Worm (Caenorhabditis elegans) whole organism, late embryonic: Measurements from ENCODE around the gene F14F9.4.

Experiments
- hlh-8 ChIP-seq: sonication (generic microtip); optimal IDR thresholded peaks from 2 replicates; lab custom pipeline; 2016; ENCODE audit warnings: missing genotype, missing genetic modification characterization, missing compliant biosample characterization
- syd-9 ChIP-seq: sonication (generic microtip); optimal IDR thresholded peaks from 2 replicates; lab custom pipeline; 2016; ENCODE audit warnings: mild to moderate bottlenecking, missing genetic modification characterization, moderate library complexity, missing compliant biosample characterization

DNA sequence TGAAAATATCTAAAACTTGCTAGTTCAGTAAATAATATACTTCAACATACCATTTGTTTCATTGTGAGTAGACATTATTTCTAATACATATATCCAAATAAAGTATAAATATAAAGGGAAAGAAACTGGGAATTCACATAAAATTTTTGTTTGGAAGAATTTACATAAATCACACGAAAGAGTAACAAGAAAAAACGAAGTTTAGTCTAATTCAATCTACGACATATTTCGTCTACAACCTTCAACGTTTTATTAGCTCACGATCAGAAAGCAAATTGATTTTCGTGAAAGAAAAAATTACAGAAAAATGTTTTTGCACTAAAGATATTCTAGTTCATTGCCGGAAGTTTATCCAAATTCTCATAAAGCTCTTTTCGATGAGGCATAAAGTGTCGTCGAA is 35.5 kb upstream of the F14F9.4 start, which contains the start of gene C04F5.2:
- TF ChIP-seq hlh-8 (tag; lab: Kevin White, UChicago) (no peak), syd-9 (no peak)
